Worm (Caenorhabditis elegans): Measurements from ENCODE around the gene T23F11.4.

The T23F11.4 gene

DNA sequence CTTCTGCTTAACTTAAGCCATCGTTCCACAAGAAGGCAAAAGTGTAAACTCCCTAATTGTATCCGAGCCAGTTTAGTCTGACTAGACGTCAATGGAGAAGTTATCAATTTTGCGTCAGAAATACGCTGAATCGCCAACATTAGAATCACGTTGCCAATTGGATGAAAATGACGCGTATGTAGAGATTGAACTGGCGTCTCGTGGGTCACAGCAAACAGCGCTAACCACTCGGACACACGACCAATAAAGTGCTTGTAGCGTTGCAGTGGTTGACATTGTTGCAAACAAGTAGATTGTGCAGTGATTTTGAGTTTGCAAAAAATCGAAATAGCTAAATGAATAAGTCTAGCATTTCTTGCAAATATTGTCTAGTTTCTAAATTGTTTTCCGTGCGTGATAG lies 24.4 kb upstream of the T23F11.4 start (continued):
- TF ChIP-seq ceh-32 (tag; optimal IDR thresholded peaks at IDR 0.05; ENCODE audit: poor library complexity) (no peak), ceh-62 (tag; optimal IDR thresholded peaks at IDR 0.05) (no peak), mdl-1 (tag; optimal IDR thresholded peaks at IDR 0.05) (peak in 1 of 2 experiments; percentile 73), T20F7.1 (GFP tag; optimal IDR thresholded peaks at IDR 0.05) (peak; percentile 68), Y75B8A.6 (GFP tag; IDR thresholded peaks at IDR 0.05) (no peak; the same call in 1 of the 2 replicates), spr-1 (tag; optimal IDR thresholded peaks at IDR 0.05) (peak; percentile 81), mxl-3 (GFP tag; optimal IDR thresholded peaks at IDR 0.05) (peak; percentile 96), Y48G9A.11 (GFP tag; IDR thresholded peaks at IDR 0.05) (peak; percentile 81), nhr-42 (GFP tag; IDR thresholded peaks at IDR 0.05) (peak; percentile 81), hlh-11 (tag; optimal IDR thresholded peaks at IDR 0.05) (peak; percentile 76), tra-1 (GFP tag; IDR thresholded peaks at IDR 0.05) (no peak; the same call in 1 of the 2 replicates), mxl-2 (GFP tag; conservative IDR thresholded peaks at IDR 0.05) (0 out of 2 replicates have a peak, but pooled peaks have one; percentile 66), php-3 (GFP tag; IDR thresholded peaks at IDR 0.05) (peak; percentile 55), egl-43 (GFP tag; IDR thresholded peaks at IDR 0.05) (peak; percentile 94), attf-4 (tag; optimal IDR thresholded peaks at IDR 0.05) (no peak), nhr-111 (GFP tag; optimal IDR thresholded peaks at IDR 0.05) (peak; percentile 93), Y105C5A.15 (GFP tag; IDR thresholded peaks at IDR 0.05) (0 out of 2 replicates have a peak, but pooled peaks have one; percentile 44), ceh-44 (GFP tag; IDR thresholded peaks at IDR 0.05) (peak; percentile 90), ZK546.5 (tag; optimal IDR thresholded peaks at IDR 0.05) (no peak), mes-2 (tag; optimal IDR thresholded peaks at IDR 0.05; ENCODE audit: poor library complexity, severe bottlenecking) (peak; percentile 87), unc-130 (GFP tag; optimal IDR thresholded peaks at IDR 0.05) (peak; percentile 84)

DNA sequence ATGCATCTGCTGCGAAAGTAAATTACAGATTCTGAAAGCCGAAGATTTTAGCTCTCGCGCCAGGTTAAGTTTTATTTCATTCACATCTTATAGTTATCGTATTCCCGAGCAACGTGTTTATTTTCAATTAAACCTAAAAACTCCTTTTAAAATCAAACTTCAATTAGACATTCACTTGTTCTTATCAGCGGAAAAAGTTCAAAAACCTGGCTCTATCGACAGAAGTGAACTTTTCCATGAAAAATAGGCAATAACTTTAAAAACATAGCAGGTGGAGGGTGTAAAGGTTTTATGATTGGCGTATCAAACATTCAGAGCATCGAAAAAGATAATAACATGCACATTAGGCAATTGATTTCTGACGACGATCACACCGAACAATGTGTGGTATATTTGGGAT lies 23.8 kb upstream of the T23F11.4 start, which contains the start of gene ppat-1:
Gene ppat-1, plus strand, starts transcription at position 316 of the 400 bp plus-strand sequence.
- TF ChIP-seq aha-1 (tag) (peak; percentile 75), gei-8 (GFP tag; optimal IDR thresholded peaks at IDR 0.05) (no peak), sdz-12 (GFP tag; optimal IDR thresholded peaks at IDR 0.05) (no peak), zfp-3 (GFP tag; conservative IDR thresholded peaks at IDR 0.05) (no peak), php-3 (GFP tag; IDR thresholded peaks at IDR 0.05) (0 out of 2 replicates have a peak, but pooled peaks have one; percentile 14), snpc-1.2 (GFP tag; IDR thresholded peaks at IDR 0.05) (no peak), T26A8.4 (GFP tag; IDR thresholded peaks at IDR 0.05) (no peak), daf-16 (GFP tag; optimal IDR thresholded peaks at IDR 0.05) (no peak), daf-16 (tag; optimal IDR thresholded peaks at IDR 0.05) (peak; percentile 73), nhr-42 (GFP tag; IDR thresholded peaks at IDR 0.05) (no peak)

DNA sequence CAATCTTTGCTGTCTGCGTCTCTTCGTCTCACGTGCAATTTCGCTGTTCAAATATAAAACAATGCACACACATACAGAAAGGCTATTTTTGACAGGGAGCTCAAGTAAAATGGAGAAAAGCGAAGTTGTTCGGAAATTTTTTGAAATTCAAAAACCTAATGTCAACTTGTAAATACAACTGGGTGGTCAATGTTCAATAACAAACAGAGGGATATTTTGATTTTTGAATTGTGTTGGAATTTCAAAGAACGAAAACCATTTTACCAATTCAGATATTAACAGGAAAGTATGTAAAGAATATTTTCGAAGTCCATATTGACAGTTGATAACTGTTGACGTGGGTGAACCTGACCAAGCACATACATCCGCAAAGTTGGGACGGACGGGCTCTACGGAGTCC lies 23.2 kb upstream of the T23F11.4 start, which contains the start of gene tag-243:
Gene tag-243, minus strand, starts transcription at position 101 of the 400 bp plus-strand sequence.
- TF ChIP-seq nhr-28 (tag; optimal IDR thresholded peaks at IDR 0.05) (no peak), mxl-2 (GFP tag; conservative IDR thresholded peaks at IDR 0.05) (no peak), mep-1 (tag; optimal IDR thresholded peaks at IDR 0.05) (no peak), dmd-6 (GFP tag; IDR thresholded peaks at IDR 0.05) (no peak), dmd-9 (GFP tag; IDR thresholded peaks at IDR 0.05) (no peak)

DNA sequence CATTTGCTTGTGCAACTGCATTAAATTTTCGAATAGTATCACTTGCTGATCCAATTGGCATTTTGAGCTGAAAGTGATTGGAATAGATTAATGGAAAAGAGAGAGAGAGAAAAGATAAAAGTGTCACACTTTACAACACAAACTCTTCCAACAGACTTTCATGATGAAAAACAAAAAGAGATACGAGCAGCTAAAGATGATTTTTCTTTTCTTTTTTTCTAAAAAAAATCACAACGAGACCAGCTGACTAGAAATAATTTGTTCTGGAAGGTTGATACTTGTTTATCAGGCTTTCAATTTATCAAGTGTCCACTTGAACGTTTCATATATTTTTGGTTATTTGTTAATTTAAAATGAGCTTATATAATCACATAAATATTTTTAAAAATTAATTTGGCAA lies 22.0 kb upstream of the T23F11.4 start:
- no peak for TF ChIP-seq gei-8 (GFP tag; optimal IDR thresholded peaks at IDR 0.05)
- TF ChIP-seq ceh-20 (GFP tag; IDR thresholded peaks at IDR 0.05) = no peak
- TF ChIP-seq zfp-2 (tag; optimal IDR thresholded peaks at IDR 0.05) = no peak
- TF ChIP-seq spr-1 (tag; optimal IDR thresholded peaks at IDR 0.05) = no peak
- no peak for TF ChIP-seq lim-7 (GFP tag; IDR thresholded peaks at IDR 0.05)
- peak; percentile 50 for TF ChIP-seq nhr-11 (tag; optimal IDR thresholded peaks at IDR 0.05)
- no peak for TF ChIP-seq F44E2.7 (GFP tag; IDR thresholded peaks at IDR 0.05)
- peak in 1 of 2 experiments; percentile 87 for TF ChIP-seq daf-16 (GFP tag; optimal IDR thresholded peaks at IDR 0.05)
- no peak for TF ChIP-seq daf-16 (tag; optimal IDR thresholded peaks at IDR 0.05)
- TF ChIP-seq T20F7.1 (GFP tag; optimal IDR thresholded peaks at IDR 0.05) = no peak
- TF ChIP-seq snpc-1.2 (GFP tag; IDR thresholded peaks at IDR 0.05) = no peak
- no peak for TF ChIP-seq fos-1 (tag; optimal IDR thresholded peaks at IDR 0.05)
- peak in 1 of 2 experiments; percentile 15 for TF ChIP-seq hif-1 (tag; optimal IDR thresholded peaks at IDR 0.05)
- no peak for TF ChIP-seq dve-1 (tag; optimal IDR thresholded peaks at IDR 0.05; ENCODE audit: insufficient read depth)
- TF ChIP-seq Y105C5A.15 (GFP tag; IDR thresholded peaks at IDR 0.05) = no peak
- no peak for TF ChIP-seq lin-39 (tag; optimal IDR thresholded peaks at IDR 0.05)
- TF ChIP-seq saeg-2 (GFP tag; IDR thresholded peaks at IDR 0.05) = no peak
- no peak for TF ChIP-seq egl-27 (tag; optimal IDR thresholded peaks at IDR 0.05)
- no peak for TF ChIP-seq madf-5 (GFP tag; IDR thresholded peaks at IDR 0.05)
